Worm (Caenorhabditis elegans): Measurements from ENCODE around the gene try-11.
A peak's percentile ranks its signal among the peaks of the same experiment; 100 is the strongest.

Gene try-11

ce11 chrV:7480949-7481348, 29.4 kb downstream of the try-11 start, which contains the start of gene C18B10.6:
C18B10.6 (minus strand) TSS chrV:7481049.
- no peak for TF ChIP-seq C34B4.2 (tag; optimal IDR thresholded peaks at IDR 0.05)
- no peak for TF ChIP-seq egl-13 (tag; optimal IDR thresholded peaks at IDR 0.05)
- no peak for TF ChIP-seq unc-98 (GFP tag; IDR thresholded peaks at IDR 0.05)
- TF ChIP-seq nhr-11 (tag; optimal IDR thresholded peaks at IDR 0.05): no peak
- no peak for TF ChIP-seq efl-1 (optimal IDR thresholded peaks at IDR 0.05)
- peak in 1 of 2 experiments; percentile 57 for TF ChIP-seq efl-1 (GFP tag; optimal IDR thresholded peaks at IDR 0.05 in 1 of 2)
- TF ChIP-seq ceh-88 (GFP tag; IDR thresholded peaks at IDR 0.05): no peak
- no peak for TF ChIP-seq mab-9 (GFP tag; IDR thresholded peaks at IDR 0.05)
- no peak for TF ChIP-seq fkh-10 (GFP tag; optimal IDR thresholded peaks at IDR 0.05)
- TF ChIP-seq alr-1 (tag; optimal IDR thresholded peaks at IDR 0.05; ENCODE audit: borderline replicate concordance): no peak

DNA sequence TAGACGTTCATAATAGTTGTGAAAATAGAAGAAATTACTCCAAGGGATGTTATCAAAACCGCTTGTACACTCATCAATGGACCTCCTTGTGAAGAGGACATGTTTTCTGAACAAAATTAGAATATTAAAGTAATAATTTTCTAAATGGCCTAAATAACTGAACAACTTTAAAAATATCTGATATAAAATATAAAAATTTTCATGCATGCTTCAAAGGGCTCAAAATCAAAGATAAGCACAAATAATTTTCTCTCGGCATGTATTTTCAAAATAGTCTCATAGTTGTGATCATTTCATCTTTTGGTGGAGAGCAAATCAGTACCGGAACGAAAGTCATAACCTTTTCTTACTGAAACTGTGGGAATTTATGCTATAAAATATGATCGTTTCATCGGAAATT, 33.5 kb downstream of the try-11 start, which contains the start of gene srbc-8:
Gene srbc-8, minus strand, starts transcription at position 101 of the 400 bp plus-strand sequence.
- no peak for TF ChIP-seq nhr-85 (tag)
- no peak for TF ChIP-seq mdl-1 (tag; optimal IDR thresholded peaks at IDR 0.05)
- no peak for TF ChIP-seq efl-1 (optimal IDR thresholded peaks at IDR 0.05)
- peak in 1 of 2 experiments; percentile 22 for TF ChIP-seq efl-1 (GFP tag; optimal IDR thresholded peaks at IDR 0.05 in 1 of 2)
- no peak for TF ChIP-seq nhr-84 (tag; optimal IDR thresholded peaks at IDR 0.05)

- TF ChIP-seq aly-2 (tag; optimal IDR thresholded peaks at IDR 0.05): no peak
Observed at ce11 chrV:7487518-7487917, 36.0 kb downstream of the try-11 start, which contains the start of gene srbc-7. srbc-7 (minus strand) TSS chrV:7487618.

- no peak for TF ChIP-seq fkh-4 (tag; optimal IDR thresholded peaks at IDR 0.05; ENCODE audit: borderline replicate concordance)
- TF ChIP-seq lin-15B (tag; optimal IDR thresholded peaks at IDR 0.05): no peak
- no peak for TF ChIP-seq zag-1 (tag; optimal IDR thresholded peaks at IDR 0.05)
- no peak for TF ChIP-seq skn-1 (tag; optimal IDR thresholded peaks at IDR 0.05)
- TF ChIP-seq irx-1 (tag; optimal IDR thresholded peaks at IDR 0.05): no peak
- TF ChIP-seq isw-1 (GFP tag; IDR thresholded peaks at IDR 0.05): no peak
- no peak for TF ChIP-seq hpl-2 (GFP tag; optimal IDR thresholded peaks at IDR 0.05)
- no peak for TF ChIP-seq ets-5 (GFP tag; IDR thresholded peaks at IDR 0.05)
- TF ChIP-seq unc-86 (tag; optimal IDR thresholded peaks at IDR 0.05): no peak
- TF ChIP-seq sup-37 (GFP tag; optimal IDR thresholded peaks at IDR 0.05): no peak
Observed at ce11 chrV:7490340-7490739, 38.8 kb downstream of the try-11 start, which contains the start of gene srbc-9. srbc-9 (minus strand) TSS chrV:7490440.

DNA sequence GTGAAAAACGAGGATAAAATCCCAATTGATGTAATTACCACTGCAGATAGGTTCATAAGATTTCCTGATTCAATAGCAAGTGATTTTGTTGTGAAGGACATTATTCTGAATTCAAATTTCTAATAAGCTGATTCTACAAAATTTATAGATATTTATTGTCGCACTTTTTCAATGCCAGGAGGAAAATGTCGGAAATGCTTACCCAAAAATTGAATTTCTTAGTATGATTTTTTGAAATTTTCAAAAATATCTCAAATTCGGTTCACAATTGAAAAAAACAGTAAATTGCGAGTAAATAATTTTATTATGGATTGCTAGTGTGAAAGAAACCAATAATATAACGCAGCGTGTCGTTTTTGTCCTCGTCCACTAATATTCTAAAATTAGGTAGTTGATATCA, 41.4 kb downstream of the try-11 start, which contains the start of gene srbc-10:
Gene srbc-10, minus strand, starts transcription at position 101 of the 400 bp plus-strand sequence.
- TF ChIP-seq dpl-1 (GFP tag; optimal IDR thresholded peaks at IDR 0.05): no peak
- TF ChIP-seq efl-1 (optimal IDR thresholded peaks at IDR 0.05): no peak
- peak in 1 of 2 experiments; percentile 55 for TF ChIP-seq efl-1 (GFP tag; optimal IDR thresholded peaks at IDR 0.05 in 1 of 2)
- no peak for TF ChIP-seq ceh-63 (GFP tag; optimal IDR thresholded peaks at IDR 0.05)
- no peak for TF ChIP-seq alr-1 (tag; optimal IDR thresholded peaks at IDR 0.05; ENCODE audit: borderline replicate concordance)
- no peak for TF ChIP-seq rnt-1 (tag; optimal IDR thresholded peaks at IDR 0.05)
- TF ChIP-seq irx-1 (tag; optimal IDR thresholded peaks at IDR 0.05): no peak
- no peak for TF ChIP-seq lin-15B (tag; optimal IDR thresholded peaks at IDR 0.05)

DNA sequence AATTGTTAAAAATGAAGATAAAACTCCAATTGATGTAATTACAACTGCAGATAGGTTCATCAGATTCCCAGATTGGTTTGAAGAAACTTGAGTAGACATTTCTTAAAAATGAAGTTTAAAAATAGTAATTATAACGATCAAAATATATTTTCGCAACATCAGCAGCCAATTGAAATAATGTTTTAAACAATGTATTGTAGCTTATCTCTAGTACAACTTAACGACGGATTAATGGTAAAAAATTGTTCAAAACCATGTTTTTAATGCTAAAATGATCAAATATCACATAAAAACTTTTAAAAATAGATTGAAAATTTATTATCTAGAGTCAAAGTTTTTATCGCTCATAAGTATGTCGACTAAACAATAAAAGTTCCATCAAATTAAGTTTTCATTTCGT, 43.7 kb downstream of the try-11 start, which contains the start of gene srbc-11:
Gene srbc-11, minus strand, starts transcription at position 101 of the 400 bp plus-strand sequence.
- TF ChIP-seq nhr-237 (tag; optimal IDR thresholded peaks at IDR 0.05): no peak
- TF ChIP-seq fos-1 (tag; optimal IDR thresholded peaks at IDR 0.05): no peak
- TF ChIP-seq nhr-84 (tag; optimal IDR thresholded peaks at IDR 0.05): no peak
- no peak for TF ChIP-seq unc-130 (tag; optimal IDR thresholded peaks at IDR 0.05)
- no peak for TF ChIP-seq hpl-2 (GFP tag; optimal IDR thresholded peaks at IDR 0.05)
- TF ChIP-seq unc-98 (GFP tag; IDR thresholded peaks at IDR 0.05): no peak
- no peak for TF ChIP-seq ceh-88 (GFP tag; IDR thresholded peaks at IDR 0.05)
- no peak for TF ChIP-seq mdl-1 (tag; optimal IDR thresholded peaks at IDR 0.05)
- TF ChIP-seq nhr-20 (tag; optimal IDR thresholded peaks at IDR 0.05): no peak
- no peak for TF ChIP-seq ama-1 (optimal IDR thresholded peaks at IDR 0.05)
- TF ChIP-seq nhr-47 (tag; optimal IDR thresholded peaks at IDR 0.05): no peak
- no peak for TF ChIP-seq efl-1 (optimal IDR thresholded peaks at IDR 0.05)
- no peak for TF ChIP-seq efl-1 (GFP tag; optimal IDR thresholded peaks at IDR 0.05 in 1 of 2)
- no peak for TF ChIP-seq nhr-12 (tag; optimal IDR thresholded peaks at IDR 0.05)
- no peak for TF ChIP-seq fkh-8 (tag; optimal IDR thresholded peaks at IDR 0.05)
- TF ChIP-seq ceh-82 (tag; optimal IDR thresholded peaks at IDR 0.05): no peak
- TF ChIP-seq pqm-1 (tag; optimal IDR thresholded peaks at IDR 0.05): no peak
- TF ChIP-seq egl-13 (tag; optimal IDR thresholded peaks at IDR 0.05): no peak
- TF ChIP-seq C16A3.4 (tag; optimal IDR thresholded peaks at IDR 0.05): no peak
- no peak for TF ChIP-seq nhr-11 (tag; optimal IDR thresholded peaks at IDR 0.05)

Measured in whole organism, L1 larva.